Fruit fly (Drosophila melanogaster): Measurements from ENCODE around the gene disp.

disp gene

DNA sequence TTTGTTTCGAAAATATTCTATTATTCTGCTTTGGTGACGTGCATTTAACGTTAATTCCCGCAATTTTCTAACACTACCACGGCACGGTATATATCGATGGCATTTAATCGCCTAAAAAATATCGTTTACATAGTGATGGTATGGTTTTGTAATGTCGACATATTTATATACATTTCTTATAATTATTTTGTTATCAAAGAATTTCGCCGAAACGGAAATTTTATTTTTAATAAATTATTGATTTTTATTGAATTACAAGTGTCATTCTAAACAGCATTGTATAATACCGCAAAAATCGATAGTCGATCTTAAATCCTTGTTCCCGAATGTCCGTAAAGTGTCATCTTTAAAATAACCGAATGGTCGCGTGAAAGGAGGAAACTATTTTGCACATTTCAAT is 31.7 kb downstream of the disp start, which contains the start of the genes Sec20 and dgrn (continued):
- TF ChIP-seq CG32767 (GFP tag; IDR thresholded peaks at IDR 0.05) (peak; percentile 55; the same call in 1 of the 2 replicates), HmgD (GFP tag; optimal IDR thresholded peaks at IDR 0.05) (no peak), vfl (GFP tag; optimal IDR thresholded peaks at IDR 0.05) (peak; percentile 57), scrt (GFP tag; optimal IDR thresholded peaks at IDR 0.05) (no peak), CG12299 (tag; optimal IDR thresholded peaks at IDR 0.05) (peak; percentile 28), CG33213 (GFP tag; optimal IDR thresholded peaks at IDR 0.05) (peak; percentile 20), ken (GFP tag; IDR thresholded peaks at IDR 0.05) (0 out of 3 replicates have a peak, but pooled peaks have one; percentile 49), ato (GFP tag; IDR thresholded peaks at IDR 0.05; ENCODE audit: partially characterized antibody) (peak; percentile 80; the same call in 1 of the 2 replicates), Eip74EF (GFP tag; optimal IDR thresholded peaks at IDR 0.05) (no peak), insv (GFP tag; optimal IDR thresholded peaks at IDR 0.05) (peak in 1 of 2 experiments; percentile 44), Aef1 (GFP tag; IDR thresholded peaks at IDR 0.05) (peak; percentile 52; the same call in 2 of the 3 replicates), CG3726 (GFP tag; IDR thresholded peaks at IDR 0.05) (no peak), stc (GFP tag; IDR thresholded peaks at IDR 0.05) (peak; percentile 43; the same call in 1 of the 2 replicates), NFAT (GFP tag; IDR thresholded peaks at IDR 0.05) (peak; percentile 74), Deaf1 (tag; optimal IDR thresholded peaks at IDR 0.05) (peak; percentile 63), knrl (GFP tag; IDR thresholded peaks at IDR 0.05; ENCODE audit: partially characterized antibody) (peak; percentile 97), CG3407 (GFP tag; optimal IDR thresholded peaks at IDR 0.05) (peak; percentile 25), CG9932 (GFP tag; IDR thresholded peaks at IDR 0.05) (peak; percentile 87), fd3F (GFP tag; optimal IDR thresholded peaks at IDR 0.05) (peak; percentile 32), caup (GFP tag; optimal IDR thresholded peaks at IDR 0.05; ENCODE audit: severe bottlenecking) (peak; percentile 54), GATAe (GFP tag; conservative IDR thresholded peaks at IDR 0.05) (no peak), nom (GFP tag; optimal IDR thresholded peaks at IDR 0.05) (no peak), Dref (GFP tag; IDR thresholded peaks at IDR 0.05) (peak; percentile 66), dimm (GFP tag; IDR thresholded peaks at IDR 0.05) (no peak), Asciz (GFP tag; optimal IDR thresholded peaks at IDR 0.05) (no peak), hth (optimal IDR thresholded peaks at IDR 0.05) (no peak), gem (tag; optimal IDR thresholded peaks at IDR 0.05) (peak; percentile 82), HLHmδ (GFP tag; optimal IDR thresholded peaks at IDR 0.05) (no peak), CG7786 (GFP tag; optimal IDR thresholded peaks at IDR 0.05) (peak; percentile 39), CG1603 (tag; optimal IDR thresholded peaks at IDR 0.05) (peak; percentile 41), CG7556 (GFP tag; optimal IDR thresholded peaks at IDR 0.05) (peak; percentile 54), eve (GFP tag; optimal IDR thresholded peaks at IDR 0.05) (no peak), klu (GFP tag; IDR thresholded peaks at IDR 0.05) (no peak; the same call in 1 of the 2 replicates), tgo (GFP tag; IDR thresholded peaks at IDR 0.05) (peak; percentile 51), CG9727 (GFP tag; optimal IDR thresholded peaks at IDR 0.05) (peak; percentile 57), CG42726 (GFP tag; IDR thresholded peaks at IDR 0.05; ENCODE audit: partially characterized antibody) (peak; percentile 87), CoRest (tag; optimal IDR thresholded peaks at IDR 0.05) (peak; percentile 82), Trl (optimal IDR thresholded peaks at IDR 0.05) (no peak), Trl (GFP tag; optimal IDR thresholded peaks at IDR 0.05) (peak; percentile 14), Gsc (GFP tag; IDR thresholded peaks at IDR 0.05) (no peak), CG13287 (GFP tag; IDR thresholded peaks at IDR 0.05; ENCODE audit: partially characterized antibody) (peak; percentile 95), CHES-1-like (GFP tag; optimal IDR thresholded peaks at IDR 0.05) (peak; percentile 48), CG16863 (GFP tag; optimal IDR thresholded peaks at IDR 0.05) (no peak), NC2α (GFP tag; optimal IDR thresholded peaks at IDR 0.05) (no peak), so (GFP tag; IDR thresholded peaks at IDR 0.05) (no peak; the same call in 2 of the 3 replicates), Hr78 (GFP tag; optimal IDR thresholded peaks at IDR 0.05) (no peak), Myb (GFP tag; optimal IDR thresholded peaks at IDR 0.05) (peak; percentile 64), ro (GFP tag; IDR thresholded peaks at IDR 0.05) (no peak), tio (GFP tag; optimal IDR thresholded peaks at IDR 0.05) (no peak), CG1832 (GFP tag; optimal IDR thresholded peaks at IDR 0.05) (no peak), Dad (GFP tag; optimal IDR thresholded peaks at IDR 0.05) (no peak)

Measured in whole organism, embryonic.